Fruit fly (Drosophila melanogaster) whole organism, embryonic: ENCODE data around the gene CG10137.

Source experiments
- Abd-B ChIP-seq: fragments of 200-800 bp; sonication (Bioruptor generic); optimal IDR thresholded peaks from 2 replicates; lab custom pipeline; 2018; ENCODE audit warnings: missing biosample characterization, mild to moderate bottlenecking, missing genetic modification characterization, moderate library complexity
- Awh ChIP-seq: fragments of 200-800 bp; sonication (Bioruptor generic); IDR thresholded peaks from 2 replicates; pipeline ENCODE4, ENCODE4 v1.3.6; 2022; ENCODE audit warnings: missing biosample characterization, missing genetic modification characterization
- CG10959 ChIP-seq: fragments of 200-800 bp; sonication (Bioruptor generic); IDR thresholded peaks from 2 replicates; pipeline ENCODE4 v1.3.6; 2022; ENCODE audit warnings: missing biosample characterization, missing genetic modification characterization
- CG11504 ChIP-seq: fragments of 200-800 bp; sonication (Bioruptor generic); optimal IDR thresholded peaks from 3 replicates; lab custom pipeline; 2019; ENCODE audit warnings: missing biosample characterization, mild to moderate bottlenecking, missing genetic modification characterization, moderate library complexity
- CG12236 ChIP-seq: fragments of 200-800 bp; sonication (Bioruptor generic); optimal IDR thresholded peaks from 2 replicates; lab custom pipeline; 2016; ENCODE audit warnings: missing biosample characterization, missing genetic modification characterization
- CG13296 ChIP-seq: fragments of 200-800 bp; sonication (Bioruptor generic); optimal IDR thresholded peaks from 3 replicates; lab custom pipeline; 2018; ENCODE audit warnings: missing biosample characterization, mild to moderate bottlenecking, missing genetic modification characterization
- CG14710 ChIP-seq: fragments of 200-800 bp; sonication (Bioruptor generic); optimal IDR thresholded peaks from 3 replicates; lab custom pipeline; 2019; ENCODE audit warnings: missing biosample characterization, mild to moderate bottlenecking, missing genetic modification characterization, moderate library complexity
- CG16815 ChIP-seq: fragments of 200-800 bp; sonication (Bioruptor generic); optimal IDR thresholded peaks from 3 replicates; lab custom pipeline; 2017; ENCODE audit warnings: missing biosample characterization, mild to moderate bottlenecking, missing genetic modification characterization
- CG17361 ChIP-seq: fragments of 200-800 bp; sonication (Bioruptor generic); IDR thresholded peaks from 3 replicates; pipeline ENCODE4 v1.3.6; 2022; ENCODE audit warnings: missing biosample characterization, missing genetic modification characterization
- CG1792 ChIP-seq: fragments of 200-800 bp; sonication (Bioruptor generic); optimal IDR thresholded peaks from 2 replicates; lab custom pipeline; 2016; ENCODE audit warnings: missing biosample characterization, missing genetic modification characterization
- CG31388 ChIP-seq: fragments of 200-800 bp; sonication (Bioruptor generic); optimal IDR thresholded peaks from 2 replicates; lab custom pipeline; 2016; ENCODE audit warnings: missing biosample characterization, missing genetic modification characterization
- CG4360 ChIP-seq: fragments of 200-800 bp; sonication (Bioruptor generic); IDR thresholded peaks from 2 replicates; pipeline ENCODE4 v1.3.6; 2022; ENCODE audit warnings: missing biosample characterization, missing genetic modification characterization
- CG7372 ChIP-seq: fragments of 200-800 bp; sonication (Bioruptor generic); IDR thresholded peaks from 2 replicates; pipeline ENCODE4 v1.3.6; 2022; ENCODE audit warnings: missing biosample characterization, missing genetic modification characterization
- CG8478 ChIP-seq: fragments of >200 bp; optimal IDR thresholded peaks from 2 replicates; lab custom pipeline; 2018
- CG9817 ChIP-seq: fragments of 200-800 bp; sonication (Bioruptor generic); optimal IDR thresholded peaks from 2 replicates; lab custom pipeline; 2018; ENCODE audit warnings: missing biosample characterization, mild to moderate bottlenecking, missing genetic modification characterization, moderate library complexity
- D19B ChIP-seq: fragments of 200-800 bp; sonication (Bioruptor generic); optimal IDR thresholded peaks from 2 replicates; lab custom pipeline; 2017; ENCODE audit warnings: missing biosample characterization, mild to moderate bottlenecking, missing genetic modification characterization
- Fer3 ChIP-seq: fragments of 200-800 bp; sonication (Bioruptor generic); optimal IDR thresholded peaks from 2 replicates; lab custom pipeline; 2018; ENCODE audit warnings: missing biosample characterization, mild to moderate bottlenecking, missing genetic modification characterization, moderate library complexity
- HLH54F ChIP-seq: fragments of 200-800 bp; sonication (Bioruptor generic); optimal IDR thresholded peaks from 3 replicates; lab custom pipeline; 2016; ENCODE audit warnings: missing biosample characterization, missing genetic modification characterization
- HLHmδ ChIP-seq: fragments of 200-800 bp; sonication (Bioruptor generic); optimal IDR thresholded peaks from 2 replicates; lab custom pipeline; 2018; ENCODE audit warnings: missing biosample characterization, mild to moderate bottlenecking, missing genetic modification characterization, moderate library complexity
- HmgZ ChIP-seq: fragments of 200-800 bp; sonication (Bioruptor generic); optimal IDR thresholded peaks from 2 replicates; lab custom pipeline; 2018; ENCODE audit warnings: missing biosample characterization, mild to moderate bottlenecking, missing genetic modification characterization
- Lhr ChIP-seq: fragments of 200-800 bp; sonication (Bioruptor generic); optimal IDR thresholded peaks from 3 replicates; lab custom pipeline; 2017; ENCODE audit warnings: mild to moderate bottlenecking, missing biosample characterization, missing genetic modification reagents, missing genetic modification characterization
- Meics ChIP-seq: fragments of 200-800 bp; sonication (Bioruptor generic); optimal IDR thresholded peaks from 2 replicates; lab custom pipeline; 2017; ENCODE audit warnings: missing biosample characterization, mild to moderate bottlenecking, missing genetic modification characterization
- Mes4 ChIP-seq: fragments of 200-800 bp; sonication (Bioruptor generic); optimal IDR thresholded peaks from 2 replicates; lab custom pipeline; 2016; ENCODE audit warnings: missing biosample characterization, missing genetic modification characterization
- Mrtf ChIP-seq: fragments of 200-800 bp; sonication (Bioruptor generic); IDR thresholded peaks from 3 replicates; pipeline ENCODE4 v1.3.6; 2022; ENCODE audit warnings: missing biosample characterization, missing genetic modification characterization
- Oaz ChIP-seq: fragments of 200-800 bp; sonication (Bioruptor generic); IDR thresholded peaks from 2 replicates; pipeline ENCODE4 v1.3.6; 2022; ENCODE audit warnings: missing biosample characterization, missing genetic modification characterization
- Rfx ChIP-seq: fragments of 200-800 bp; sonication (Bioruptor generic); IDR thresholded peaks from 2 replicates; pipeline ENCODE4 v1.3.6; 2022; ENCODE audit warnings: missing biosample characterization, missing genetic modification characterization
- Rx ChIP-seq: fragments of 200-800 bp; sonication (Bioruptor generic); IDR thresholded peaks from 2 replicates; pipeline ENCODE4 v1.3.6; 2022; ENCODE audit warnings: missing biosample characterization, missing genetic modification characterization
- Sry-δ ChIP-seq: fragments of 200-800 bp; sonication (Bioruptor generic); optimal IDR thresholded peaks from 2 replicates; lab custom pipeline; 2016; ENCODE audit warnings: missing biosample characterization, missing genetic modification characterization
- ato ChIP-seq: fragments of 200-800 bp; sonication (Bioruptor generic); IDR thresholded peaks from 2 replicates; pipeline ENCODE4 v1.3.6; 2022; ENCODE audit warnings: missing biosample characterization, missing genetic modification characterization; ENCODE audit not compliant: partially characterized antibody
- cad ChIP-seq: fragments of >200 bp; optimal IDR thresholded peaks from 2 replicates; lab custom pipeline; 2017; ENCODE audit warnings: missing biosample characterization, missing genetic modification characterization
- dati ChIP-seq: fragments of 200-800 bp; sonication (Bioruptor generic); IDR thresholded peaks from 2 replicates; pipeline ENCODE4 v1.3.6; 2022; ENCODE audit warnings: missing biosample characterization, missing genetic modification characterization
- esg ChIP-seq: fragments of 200-800 bp; sonication (Bioruptor generic); conservative IDR thresholded peaks from 2 replicates; pipeline ENCODE4 v1.3.6; 2022; ENCODE audit warnings: missing biosample characterization, missing genetic modification characterization
- grau ChIP-seq: fragments of 200-800 bp; optimal IDR thresholded peaks from 3 replicates; lab custom pipeline; 2019; ENCODE audit warnings: missing biosample characterization, mild to moderate bottlenecking, missing genetic modification characterization, moderate library complexity
- gro ChIP-seq: fragments of 200-800 bp; sonication (Bioruptor generic); optimal IDR thresholded peaks from 2 replicates; lab custom pipeline; 2016; ENCODE audit warnings: missing biosample characterization, missing genetic modification characterization
- inv ChIP-seq: fragments of 200-800 bp; sonication (Bioruptor generic); IDR thresholded peaks from 2 replicates; pipeline ENCODE4 v1.3.6; 2022; ENCODE audit warnings: missing biosample characterization, missing genetic modification characterization; ENCODE audit not compliant: partially characterized antibody
- nerfin-1 ChIP-seq: fragments of 200-800 bp; sonication (Bioruptor generic); optimal IDR thresholded peaks from 3 replicates; lab custom pipeline; 2019; ENCODE audit warnings: missing biosample characterization, mild to moderate bottlenecking, missing genetic modification characterization, moderate library complexity
- oc ChIP-seq: fragments of 200-800 bp; sonication (Bioruptor generic); optimal IDR thresholded peaks from 2 replicates; lab custom pipeline; 2018; ENCODE audit warnings: missing biosample characterization, mild to moderate bottlenecking, missing genetic modification characterization, moderate library complexity
- p53 ChIP-seq: fragments of 200-800 bp; sonication (Bioruptor generic); optimal IDR thresholded peaks from 2 replicates; lab custom pipeline; 2016; ENCODE audit warnings: missing biosample characterization, missing genetic modification characterization
- pb ChIP-seq: fragments of 200-800 bp; sonication (Bioruptor generic); optimal IDR thresholded peaks from 3 replicates; lab custom pipeline; 2016; ENCODE audit warnings: missing biosample characterization, missing genetic modification characterization
- pfk ChIP-seq: fragments of 200-800 bp; sonication (Bioruptor generic); optimal IDR thresholded peaks from 2 replicates; lab custom pipeline; 2018; ENCODE audit warnings: missing biosample characterization, mild to moderate bottlenecking, missing genetic modification characterization, moderate library complexity
- pum ChIP-seq: fragments of 200-800 bp; sonication (Bioruptor generic); optimal IDR thresholded peaks from 2 replicates; lab custom pipeline; 2016; ENCODE audit warnings: missing biosample characterization, missing genetic modification characterization
- repo ChIP-seq: fragments of 200-800 bp; sonication (Bioruptor generic); optimal IDR thresholded peaks from 2 replicates; lab custom pipeline; 2016; ENCODE audit warnings: missing biosample characterization, missing genetic modification characterization
- row ChIP-seq: fragments of 200-800 bp; sonication (Bioruptor generic); IDR thresholded peaks from 3 replicates; pipeline ENCODE4 v1.3.6; 2022; ENCODE audit warnings: missing biosample characterization, missing genetic modification characterization
- run ChIP-seq: fragments of 200-800 bp; sonication (Bioruptor generic); optimal IDR thresholded peaks from 3 replicates; lab custom pipeline; 2018; ENCODE audit warnings: missing biosample characterization, mild to moderate bottlenecking, missing genetic modification characterization
- sc ChIP-seq, 3 experiments: fragments of >200 bp in 2 of 3; fragments of 200-800 bp in 1 of 3; sonication (Bioruptor generic) in 1 of 3; optimal IDR thresholded peaks; 2 replicates in 2 of 3; 3 replicates in 1 of 3; lab custom pipeline; 2017; ENCODE audit warnings: mild to moderate bottlenecking in 1 of 3, missing biosample characterization in 1 of 3, missing genetic modification characterization in 1 of 3, missing genetic modification reagents in 1 of 3
- sima ChIP-seq: fragments of 200-800 bp; sonication (Bioruptor generic); optimal IDR thresholded peaks from 2 replicates; lab custom pipeline; 2016; ENCODE audit warnings: missing biosample characterization, missing genetic modification characterization
- sisA ChIP-seq: fragments of 200-800 bp; sonication (Bioruptor generic); IDR thresholded peaks from 2 replicates; pipeline ENCODE4 v1.3.6; 2022; ENCODE audit warnings: missing biosample characterization, missing genetic modification characterization
- sna ChIP-seq: fragments of 200-800 bp; sonication (Bioruptor generic); IDR thresholded peaks from 2 replicates; pipeline ENCODE4 v1.3.6; 2022; ENCODE audit warnings: missing biosample characterization, missing genetic modification characterization; ENCODE audit not compliant: partially characterized antibody
- ttk ChIP-seq: fragments of 200-800 bp; sonication (Bioruptor generic); IDR thresholded peaks from 2 replicates; pipeline ENCODE4 v2.1.2; 2022; ENCODE audit warnings: missing biosample characterization, missing genetic modification characterization
- vvl ChIP-seq: fragments of 200-800 bp; sonication (Bioruptor generic); IDR thresholded peaks from 2 replicates; pipeline ENCODE4 v1.3.6; 2022; ENCODE audit warnings: missing biosample characterization, missing genetic modification characterization
- wek ChIP-seq: fragments of 200-800 bp; sonication (Bioruptor generic); optimal IDR thresholded peaks from 3 replicates; lab custom pipeline; 2018; ENCODE audit warnings: missing biosample characterization, mild to moderate bottlenecking, missing genetic modification characterization, moderate library complexity
- zf30C ChIP-seq: fragments of 200-800 bp; sonication (Bioruptor generic); optimal IDR thresholded peaks from 3 replicates; lab custom pipeline; 2018; ENCODE audit warnings: missing biosample characterization, mild to moderate bottlenecking, missing genetic modification characterization

The CG10137 gene

dm6 chr2L:19526316-19526715 lies at the start of gene CG10137, which contains the start of gene Dpm1 (continued):
- TF ChIP-seq Mrtf (GFP tag; lab: Robert Waterston, UW), result no peak
- no peak for TF ChIP-seq CG10959 (GFP tag; lab: Robert Waterston, UW)
- TF ChIP-seq Rx (GFP tag; lab: Robert Waterston, UW), result no peak
- no peak for TF ChIP-seq esg (GFP tag; lab: Robert Waterston, UW)
- TF ChIP-seq Sry-δ (GFP tag; lab: Kevin White, UChicago), result peak; percentile 35
- TF ChIP-seq Meics (GFP tag; lab: Kevin White, UChicago), result no peak
- TF ChIP-seq Oaz (GFP tag; lab: Robert Waterston, UW), result no peak
- TF ChIP-seq repo, result no peak
- peak; percentile 49 for TF ChIP-seq CG14710 (tag; lab: Kevin White, UChicago)
- no peak for TF ChIP-seq Mes4 (GFP tag; lab: Kevin White, UChicago)
- TF ChIP-seq CG13296 (GFP tag; lab: Kevin White, UChicago), result no peak
- TF ChIP-seq row (GFP tag; lab: Robert Waterston, UW), result no peak; the same call in 2 of the 3 replicates
- no peak for TF ChIP-seq nerfin-1
- no peak for TF ChIP-seq cad
- TF ChIP-seq CG31388, result no peak
- TF ChIP-seq CG12236 (GFP tag; lab: Kevin White, UChicago), result no peak
- TF ChIP-seq CG8478, result no peak
- TF ChIP-seq gro, result no peak
- TF ChIP-seq sisA, result no peak
- TF ChIP-seq wek (GFP tag; lab: Kevin White, UChicago), result no peak
- no peak for TF ChIP-seq Fer3 (tag; lab: Kevin White, UChicago)
- peak; percentile 49; the same call in 1 of the 2 replicates for TF ChIP-seq sna (GFP tag; lab: Robert Waterston, UW)
- TF ChIP-seq sima, result no peak
- no peak for TF ChIP-seq CG16815 (GFP tag; lab: Kevin White, UChicago)
- TF ChIP-seq CG4360 (GFP tag; lab: Robert Waterston, UW), result no peak
- TF ChIP-seq sc (optimal IDR thresholded peaks at IDR 0.05; lab: Kevin White, UChicago), result no peak
- no peak for TF ChIP-seq sc (GFP tag; optimal IDR thresholded peaks at IDR 0.05; lab: Kevin White, UChicago)
- no peak for TF ChIP-seq Awh (GFP tag; lab: Robert Waterston, UW)
- peak; percentile 3 for TF ChIP-seq grau
- no peak for TF ChIP-seq D19B (GFP tag; lab: Kevin White, UChicago)
- no peak for TF ChIP-seq Rfx
- no peak for TF ChIP-seq ttk (GFP tag; lab: Robert Waterston, UW)
- no peak for TF ChIP-seq CG11504 (tag; lab: Kevin White, UChicago)
- TF ChIP-seq CG7372 (GFP tag; lab: Robert Waterston, UW), result no peak
- no peak for TF ChIP-seq HLHmδ (GFP tag; lab: Kevin White, UChicago)
- TF ChIP-seq Lhr (GFP tag; lab: Kevin White, UChicago), result peak; percentile 70
- no peak for TF ChIP-seq Abd-B
- TF ChIP-seq pum (GFP tag; lab: Kevin White, UChicago), result no peak
- TF ChIP-seq vvl (GFP tag; lab: Robert Waterston, UW), result no peak
- TF ChIP-seq ato, result no peak
- no peak for TF ChIP-seq HLH54F (GFP tag; lab: Kevin White, UChicago)
- no peak for TF ChIP-seq zf30C (GFP tag; lab: Kevin White, UChicago)
- TF ChIP-seq oc (tag; lab: Kevin White, UChicago), result no peak
- TF ChIP-seq CG1792 (GFP tag; lab: Kevin White, UChicago), result no peak
- peak; percentile 9 for TF ChIP-seq HmgZ (tag; lab: Kevin White, UChicago)
- TF ChIP-seq pfk (GFP tag; lab: Kevin White, UChicago), result no peak
- TF ChIP-seq run, result no peak
- TF ChIP-seq p53, result no peak
- TF ChIP-seq dati (GFP tag; lab: Robert Waterston, UW), result no peak
- TF ChIP-seq inv, result peak; percentile 40; the same call in 1 of the 2 replicates
- TF ChIP-seq CG9817 (tag; lab: Kevin White, UChicago), result no peak
- TF ChIP-seq CG17361, result no peak
- TF ChIP-seq pb, result no peak
